Worm (Caenorhabditis elegans): ENCODE results near the gene arrd-23.

DNA sequence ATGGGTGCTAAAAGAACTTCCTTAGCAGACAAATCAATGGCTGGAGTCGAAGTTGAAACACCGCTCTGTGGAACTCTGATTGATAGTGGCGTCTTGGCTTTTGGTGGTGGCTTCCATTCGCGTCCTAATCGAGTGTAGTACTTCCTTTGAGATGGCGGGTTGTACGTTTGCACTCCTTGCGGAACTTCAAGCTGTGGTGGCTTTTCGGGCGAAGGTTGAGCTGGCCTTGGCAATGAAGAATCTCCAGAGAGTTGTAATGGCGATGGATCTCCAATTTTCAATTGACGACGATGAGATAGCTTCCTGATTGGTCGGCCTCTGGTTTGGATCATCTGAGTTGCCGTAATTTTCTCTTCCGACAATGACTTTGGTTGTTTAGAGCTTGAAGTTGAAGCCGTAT is 45.1 kb upstream of the arrd-23 start:
- TF ChIP-seq him-1 (tag; optimal IDR thresholded peaks at IDR 0.05) (no peak), W03F9.2 (tag; optimal IDR thresholded peaks at IDR 0.05) (no peak), dao-5 (tag; optimal IDR thresholded peaks at IDR 0.05) (no peak)
